Fruit fly (Drosophila melanogaster) whole organism, prepupa: ENCODE measurements around the gene rho-4.

Experiments
- Blimp-1 ChIP-seq: fragments of 200-800 bp; sonication (Bioruptor generic); optimal IDR thresholded peaks from 3 replicates; lab custom pipeline; 2017; ENCODE audit warnings: missing biosample characterization, missing genetic modification characterization, mild to moderate bottlenecking, moderate library complexity, missing genetic modification reagents
- Gug ChIP-seq: fragments of 200-800 bp; sonication (Bioruptor generic); IDR thresholded peaks from 2 replicates; pipeline ENCODE4 v1.3.6; 2022; ENCODE audit warnings: missing biosample characterization, missing genetic modification characterization
- OdsH ChIP-seq: fragments of 200-800 bp; sonication (Bioruptor generic); optimal IDR thresholded peaks from 3 replicates; lab custom pipeline; 2016; ENCODE audit warnings: missing biosample characterization, missing genetic modification characterization
- dsx ChIP-seq: fragments of 200-800 bp; optimal IDR thresholded peaks from 3 replicates; lab custom pipeline; 2019; ENCODE audit warnings: missing biosample characterization, mild to moderate bottlenecking, missing genetic modification characterization, moderate library complexity; ENCODE audit not compliant: poor library complexity, severe bottlenecking

DNA sequence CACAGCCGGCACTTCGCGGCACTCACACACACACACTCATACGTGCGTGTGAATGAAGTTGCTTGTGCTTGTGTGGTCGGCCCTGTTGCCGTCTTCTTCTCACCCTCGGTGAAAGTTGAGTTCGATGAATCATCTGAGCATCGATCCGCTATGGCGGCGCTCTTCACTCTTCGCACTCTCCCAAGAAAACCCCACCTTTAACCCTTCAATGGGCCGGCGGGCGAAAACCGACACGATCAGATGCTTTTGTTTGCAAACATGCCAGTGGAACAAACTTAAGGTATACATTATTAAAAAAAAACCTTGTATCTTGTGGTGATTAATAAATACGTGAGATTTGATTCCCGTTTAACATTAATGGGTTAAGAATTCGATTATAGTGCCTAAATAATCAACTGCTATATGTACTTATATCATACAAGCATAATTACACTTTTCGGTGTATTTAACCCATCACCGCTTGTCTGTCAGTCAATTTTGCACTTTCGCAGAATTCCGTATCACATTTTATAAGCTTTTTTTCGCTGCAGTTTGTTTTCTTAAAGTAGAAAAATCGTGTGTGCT lies 1.2 kb downstream of the rho-4 start:
- TF ChIP-seq Blimp-1 (GFP tag; lab: Kevin White, UChicago) (peak; percentile 39), Gug (GFP tag; lab: Robert Waterston, UW) (no peak), dsx (GFP tag; lab: Kevin White, UChicago) (no peak), OdsH (GFP tag; lab: Kevin White, UChicago) (no peak)
